Worm (Caenorhabditis elegans): Measurements from ENCODE around the gene pab-2.

- no peak for TF ChIP-seq nhr-76 (tag; optimal IDR thresholded peaks at IDR 0.05)
- no peak for TF ChIP-seq unc-62 (GFP tag; optimal IDR thresholded peaks at IDR 0.05)
- TF ChIP-seq ces-1 (GFP tag; optimal IDR thresholded peaks at IDR 0.05): peak; percentile 68
- TF ChIP-seq elt-1 (tag; optimal IDR thresholded peaks at IDR 0.05; ENCODE audit: borderline replicate concordance, insufficient read depth): no peak
- no peak for TF ChIP-seq snpc-4 (tag; optimal IDR thresholded peaks at IDR 0.05)
- no peak for TF ChIP-seq hlh-1 (tag; optimal IDR thresholded peaks at IDR 0.05)
- no peak for TF ChIP-seq M03D4.4 (tag; optimal IDR thresholded peaks at IDR 0.05)
Measured at ce11 chrX:13502282-13502681, 24.9 kb downstream of the pab-2 start.
